Worm (Caenorhabditis elegans) whole organism, early embryonic: Measurements from ENCODE around the gene fbxb-20.

Experiments used
- B0310.2 ChIP-seq: sonication (generic microtip); optimal IDR thresholded peaks from 2 replicates; lab custom pipeline; 2016; ENCODE audit warnings: mild to moderate bottlenecking, missing genetic modification characterization, missing compliant biosample characterization
- F13C5.2 ChIP-seq: sonication (generic microtip); optimal IDR thresholded peaks from 2 replicates; lab custom pipeline; 2017; ENCODE audit warnings: mild to moderate bottlenecking, missing genetic modification characterization, inconsistent platforms, missing compliant biosample characterization
- aly-1 ChIP-seq: sonication (generic microtip); optimal IDR thresholded peaks from 2 replicates; lab custom pipeline; 2016; ENCODE audit warnings: missing genetic modification characterization, missing compliant biosample characterization
- ama-1 ChIP-seq: fragments of 150-350 bp; optimal IDR thresholded peaks from 2 replicates; lab custom pipeline; 2014
- ceh-13 ChIP-seq: fragments of 200-800 bp; sonication (Bioruptor generic); optimal IDR thresholded peaks from 2 replicates; lab custom pipeline; 2018; ENCODE audit warnings: mild to moderate bottlenecking, missing genetic modification characterization, missing compliant biosample characterization
- ceh-36 ChIP-seq: sonication (generic microtip); optimal IDR thresholded peaks from 2 replicates; lab custom pipeline; 2016; ENCODE audit warnings: missing genetic modification characterization, inconsistent platforms, missing compliant biosample characterization
- ets-7 ChIP-seq: sonication (generic microtip); optimal IDR thresholded peaks from 2 replicates; lab custom pipeline; 2016; ENCODE audit warnings: missing genotype, missing genetic modification characterization, missing compliant biosample characterization
- flt-1 ChIP-seq: fragments of 200-800 bp; sonication (Bioruptor generic); IDR thresholded peaks from 2 replicates; pipeline ENCODE4 v1.3.6; 2022; ENCODE audit warnings: missing genetic modification characterization, missing compliant biosample characterization
- hmbx-1 ChIP-seq: sonication (generic microtip); optimal IDR thresholded peaks from 2 replicates; lab custom pipeline; 2016; ENCODE audit warnings: mild to moderate bottlenecking, missing genetic modification characterization, missing compliant biosample characterization
- hmg-4 ChIP-seq: fragments of 200-800 bp; sonication (Bioruptor generic); optimal IDR thresholded peaks from 2 replicates; lab custom pipeline; 2018; ENCODE audit warnings: mild to moderate bottlenecking, missing genetic modification characterization, missing compliant biosample characterization
- hnd-1 ChIP-seq: sonication (generic microtip); optimal IDR thresholded peaks from 2 replicates; lab custom pipeline; 2016; ENCODE audit warnings: missing genetic modification characterization, missing compliant biosample characterization
- pes-1 ChIP-seq: fragments of 200-800 bp; sonication (Bioruptor generic); IDR thresholded peaks from 2 replicates; pipeline ENCODE4 v1.3.6; 2022; ENCODE audit warnings: missing genetic modification reagents, missing genetic modification characterization, missing compliant biosample characterization
- scrt-1 ChIP-seq: fragments of 200-800 bp; sonication (Bioruptor generic); IDR thresholded peaks from 2 replicates; pipeline ENCODE4 v1.3.6; 2022; ENCODE audit warnings: missing genetic modification characterization, missing compliant biosample characterization
- sea-1 ChIP-seq: fragments of 200-800 bp; sonication (Bioruptor generic); conservative IDR thresholded peaks from 2 replicates; pipeline ENCODE4 v1.3.6; 2022; ENCODE audit warnings: missing genetic modification characterization, missing compliant biosample characterization
- tbx-11 ChIP-seq: fragments of 200-800 bp; sonication (Bioruptor generic); IDR thresholded peaks from 2 replicates; pipeline ENCODE4 v1.3.6; 2022; ENCODE audit warnings: missing genetic modification characterization, missing compliant biosample characterization
- tbx-37 ChIP-seq: fragments of 200-800 bp; sonication (Bioruptor generic); conservative IDR thresholded peaks from 2 replicates; pipeline ENCODE4 v1.3.6; 2022; ENCODE audit warnings: missing genetic modification reagents, missing genetic modification characterization, missing compliant biosample characterization
- tra-4 ChIP-seq: sonication (generic microtip); optimal IDR thresholded peaks from 2 replicates; lab custom pipeline; 2017; ENCODE audit warnings: missing genetic modification characterization, missing compliant biosample characterization

fbxb-20 gene

ce11 chrII:1610630-1611029, 39.8 kb downstream of the fbxb-20 start, which contains the start of gene fbxa-163:
TSS of gene fbxa-163 (minus strand) at chrII:1610730.
- TF ChIP-seq B0310.2 (tag; lab: Kevin White, UChicago) (no peak), hmbx-1 (tag; lab: Kevin White, UChicago) (no peak), ets-7 (no peak), pes-1 (GFP tag; lab: Robert Waterston, UW) (no peak), ceh-13 (GFP tag; lab: Kevin White, UChicago) (no peak), sea-1 (no peak), hmg-4 (no peak), ama-1 (lab: Kevin White, UChicago) (no peak), F13C5.2 (tag; lab: Kevin White, UChicago) (no peak), tbx-11 (GFP tag; lab: Robert Waterston, UW) (no peak)

DNA sequence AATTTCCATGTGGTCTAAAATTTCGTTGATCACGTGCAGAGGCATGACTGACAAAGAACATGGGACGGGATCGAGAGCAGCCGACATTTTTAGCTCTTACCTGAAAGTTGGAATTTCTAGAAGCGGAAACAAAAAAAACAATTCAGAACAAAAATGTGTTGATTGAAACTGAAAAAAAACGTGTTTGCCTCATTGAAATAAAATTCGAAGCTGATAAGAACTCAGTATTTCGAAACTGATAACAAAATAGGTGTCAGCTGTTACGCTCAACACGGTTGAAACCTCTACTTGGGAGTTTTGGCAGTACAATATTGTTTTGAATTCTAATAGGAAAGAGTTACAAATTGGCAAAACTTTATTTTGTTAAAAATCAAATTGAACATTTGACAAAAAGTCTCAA, 41.5 kb downstream of the fbxb-20 start:
- TF ChIP-seq B0310.2 (tag; lab: Kevin White, UChicago) (no peak), sea-1 (no peak), ceh-36 (tag; lab: Kevin White, UChicago) (no peak), hmbx-1 (tag; lab: Kevin White, UChicago) (no peak), hnd-1 (tag; lab: Kevin White, UChicago) (no peak), scrt-1 (GFP tag; lab: Robert Waterston, UW) (no peak), tbx-37 (GFP tag; lab: Robert Waterston, UW) (no peak), tbx-11 (GFP tag; lab: Robert Waterston, UW) (no peak), flt-1 (GFP tag; lab: Robert Waterston, UW) (no peak), pes-1 (GFP tag; lab: Robert Waterston, UW) (no peak), hmg-4 (no peak), ama-1 (lab: Kevin White, UChicago) (no peak), tra-4 (tag; lab: Kevin White, UChicago) (no peak), aly-1 (no peak), F13C5.2 (tag; lab: Kevin White, UChicago) (no peak)

DNA sequence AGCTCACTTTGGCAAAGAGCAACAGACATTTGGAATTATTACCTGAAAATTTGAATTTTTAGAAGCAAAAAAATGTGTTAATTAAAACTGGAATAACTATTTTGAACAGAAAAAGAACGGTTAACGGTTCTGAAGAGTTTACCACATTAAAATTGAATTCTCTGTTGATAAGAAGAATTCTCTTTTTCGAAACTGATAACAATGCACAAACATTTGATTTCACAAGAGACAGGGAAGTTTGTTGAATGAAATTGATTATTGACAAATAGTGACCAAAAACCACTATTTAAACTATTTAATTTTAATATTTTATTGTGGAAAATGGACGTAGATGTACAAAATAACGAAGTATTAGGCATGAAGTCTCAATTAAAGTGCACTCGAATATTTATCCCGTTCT, 42.8 kb downstream of the fbxb-20 start:
- TF ChIP-seq hmbx-1 (tag; lab: Kevin White, UChicago), result no peak
- TF ChIP-seq sea-1, result no peak
- no peak for TF ChIP-seq ama-1 (lab: Kevin White, UChicago)
- TF ChIP-seq aly-1, result no peak
- no peak for TF ChIP-seq tbx-11 (GFP tag; lab: Robert Waterston, UW)
- no peak for TF ChIP-seq scrt-1 (GFP tag; lab: Robert Waterston, UW)
- TF ChIP-seq ceh-13 (GFP tag; lab: Kevin White, UChicago), result no peak
- TF ChIP-seq tra-4 (tag; lab: Kevin White, UChicago), result no peak
- TF ChIP-seq tbx-37 (GFP tag; lab: Robert Waterston, UW), result no peak
- TF ChIP-seq hmg-4, result no peak
- TF ChIP-seq B0310.2 (tag; lab: Kevin White, UChicago), result no peak
- TF ChIP-seq ets-7, result no peak
- TF ChIP-seq pes-1 (GFP tag; lab: Robert Waterston, UW), result no peak
- TF ChIP-seq hnd-1 (tag; lab: Kevin White, UChicago), result no peak
- TF ChIP-seq flt-1 (GFP tag; lab: Robert Waterston, UW), result no peak
- no peak for TF ChIP-seq F13C5.2 (tag; lab: Kevin White, UChicago)

DNA sequence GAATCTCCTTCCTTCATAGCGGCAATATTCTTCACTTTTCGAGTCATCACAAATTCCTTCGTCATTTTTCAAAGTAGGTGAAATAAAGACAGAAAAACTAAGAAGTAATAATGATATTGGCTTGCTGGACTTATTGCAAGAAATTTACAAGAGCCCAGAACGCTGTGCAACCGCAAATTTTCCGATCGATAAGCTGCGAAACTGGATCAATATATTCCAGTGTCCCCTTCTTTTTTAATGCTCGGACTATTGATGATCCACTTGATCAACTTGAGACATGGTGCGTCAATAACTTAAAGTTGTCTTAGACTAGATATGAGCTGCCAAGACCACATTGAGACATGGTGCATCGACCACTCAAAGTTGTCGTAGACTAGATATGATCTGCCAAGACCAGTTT, 44.3 kb downstream of the fbxb-20 start, which contains the start of gene bath-33:
Gene bath-33 (minus strand): TSS at position 101 of the 400 bp plus-strand sequence.
- TF ChIP-seq ceh-36 (tag; lab: Kevin White, UChicago) (no peak), pes-1 (GFP tag; lab: Robert Waterston, UW) (no peak), ceh-13 (GFP tag; lab: Kevin White, UChicago) (no peak), tra-4 (tag; lab: Kevin White, UChicago) (no peak), scrt-1 (GFP tag; lab: Robert Waterston, UW) (no peak)

DNA sequence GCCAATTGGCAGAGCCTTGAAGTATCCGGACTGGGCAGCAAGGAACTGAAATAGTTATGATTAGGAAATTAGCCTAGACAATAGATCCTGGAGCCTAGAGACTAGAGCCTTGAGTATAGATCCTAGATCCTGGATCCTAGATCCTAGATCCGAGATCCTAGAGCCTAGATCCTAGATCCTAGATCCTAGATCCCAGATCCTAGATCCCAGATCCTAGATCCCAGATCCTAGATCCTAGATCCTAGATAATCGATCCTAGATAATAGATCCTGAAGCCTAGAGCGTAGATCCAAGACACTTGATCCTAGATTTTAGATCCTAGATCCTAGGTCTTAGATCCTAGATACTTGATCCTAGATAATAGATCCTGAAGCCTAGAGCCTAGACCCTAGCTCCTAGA, 45.4 kb downstream of the fbxb-20 start:
- no peak for TF ChIP-seq tbx-37 (GFP tag; lab: Robert Waterston, UW)
- TF ChIP-seq B0310.2 (tag; lab: Kevin White, UChicago), result no peak
- no peak for TF ChIP-seq hmbx-1 (tag; lab: Kevin White, UChicago)
- no peak for TF ChIP-seq aly-1
- TF ChIP-seq pes-1 (GFP tag; lab: Robert Waterston, UW), result no peak
- no peak for TF ChIP-seq hmg-4
- no peak for TF ChIP-seq ceh-36 (tag; lab: Kevin White, UChicago)
- TF ChIP-seq ets-7, result no peak
- TF ChIP-seq ceh-13 (GFP tag; lab: Kevin White, UChicago), result no peak
- no peak for TF ChIP-seq tra-4 (tag; lab: Kevin White, UChicago)
- no peak for TF ChIP-seq flt-1 (GFP tag; lab: Robert Waterston, UW)

DNA sequence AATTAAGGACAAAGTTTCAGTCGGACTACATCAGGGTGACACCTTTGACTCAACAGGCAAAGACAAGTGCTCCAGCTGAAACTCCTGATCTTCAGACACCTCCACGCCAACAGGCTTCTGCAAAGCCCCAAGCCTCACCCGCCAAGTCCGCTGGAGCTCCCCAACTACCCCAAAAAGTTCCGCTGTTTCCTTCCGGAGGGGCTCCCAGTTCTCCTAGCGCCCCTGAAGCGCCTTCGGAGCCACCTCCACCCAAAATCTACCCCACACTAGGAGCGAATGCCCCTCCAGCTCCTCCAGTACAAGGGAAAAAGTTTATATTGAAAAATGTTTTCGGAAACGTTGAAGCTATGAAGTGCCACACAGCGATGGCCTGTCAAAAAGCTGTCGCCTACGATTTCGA, 47.4 kb downstream of the fbxb-20 start:
- TF ChIP-seq tra-4 (tag; lab: Kevin White, UChicago) (no peak), B0310.2 (tag; lab: Kevin White, UChicago) (no peak), tbx-37 (GFP tag; lab: Robert Waterston, UW) (no peak), ets-7 (no peak), ceh-36 (tag; lab: Kevin White, UChicago) (no peak), sea-1 (no peak), hmg-4 (no peak), aly-1 (no peak), flt-1 (GFP tag; lab: Robert Waterston, UW) (no peak)

DNA sequence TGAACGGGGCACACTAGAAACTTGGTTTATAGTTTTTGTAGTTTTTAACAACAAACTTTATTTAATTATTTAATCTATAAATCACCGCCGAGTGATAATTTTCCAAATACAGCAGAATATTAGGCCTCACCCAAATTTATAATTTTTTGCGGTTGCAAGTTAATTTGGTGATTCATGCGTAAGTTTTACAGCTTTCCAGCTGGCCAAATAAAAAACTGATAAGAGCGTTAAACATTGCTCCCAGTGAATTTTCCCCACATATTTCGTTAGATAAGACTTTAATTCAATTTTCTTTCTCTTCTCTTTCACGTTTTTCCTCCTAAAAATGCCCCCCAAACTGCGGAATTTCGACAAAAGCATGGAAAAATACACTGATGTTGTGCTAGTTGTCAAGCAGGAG, 48.9 kb downstream of the fbxb-20 start, which contains the start of gene bath-47:
Gene bath-47 (plus strand): TSS at position 305 of the 400 bp plus-strand sequence.
- no peak for TF ChIP-seq pes-1 (GFP tag; lab: Robert Waterston, UW)
- no peak for TF ChIP-seq flt-1 (GFP tag; lab: Robert Waterston, UW)

- no peak for TF ChIP-seq ama-1 (lab: Kevin White, UChicago)
- TF ChIP-seq hnd-1 (tag; lab: Kevin White, UChicago), result no peak
- TF ChIP-seq aly-1, result no peak
- TF ChIP-seq hmbx-1 (tag; lab: Kevin White, UChicago), result no peak
- no peak for TF ChIP-seq sea-1
- no peak for TF ChIP-seq ceh-36 (tag; lab: Kevin White, UChicago)
- TF ChIP-seq hmg-4, result no peak
- no peak for TF ChIP-seq ets-7
- no peak for TF ChIP-seq pes-1 (GFP tag; lab: Robert Waterston, UW)
- TF ChIP-seq B0310.2 (tag; lab: Kevin White, UChicago), result no peak
- no peak for TF ChIP-seq F13C5.2 (tag; lab: Kevin White, UChicago)
- no peak for TF ChIP-seq scrt-1 (GFP tag; lab: Robert Waterston, UW)
- no peak for TF ChIP-seq tra-4 (tag; lab: Kevin White, UChicago)
- no peak for TF ChIP-seq ceh-13 (GFP tag; lab: Kevin White, UChicago)
- no peak for TF ChIP-seq flt-1 (GFP tag; lab: Robert Waterston, UW)
- TF ChIP-seq tbx-37 (GFP tag; lab: Robert Waterston, UW), result no peak
Measured at ce11 chrII:1600661-1601060, 49.7 kb downstream of the fbxb-20 start, which contains the start of gene bath-26. TSS of gene bath-26 (minus strand) at chrII:1600761.
